Fruit fly (Drosophila melanogaster): Measurements from ENCODE around the gene CG12689.

Gene CG12689

dm6 chrX:7571200-7571599 is 14.7 kb downstream of the CG12689 start (continued):
- TF ChIP-seq cg (GFP tag; optimal IDR thresholded peaks at IDR 0.05) (no peak), PHDP (tag; optimal IDR thresholded peaks at IDR 0.05) (peak; percentile 46), CG8944 (GFP tag; optimal IDR thresholded peaks at IDR 0.05) (no peak), chn (GFP tag; optimal IDR thresholded peaks at IDR 0.05) (no peak), ftz-f1 (GFP tag; optimal IDR thresholded peaks at IDR 0.05) (no peak), Hmx (GFP tag; optimal IDR thresholded peaks at IDR 0.05) (no peak), CG12391 (tag; optimal IDR thresholded peaks at IDR 0.05) (peak; percentile 57), CG10209 (GFP tag; optimal IDR thresholded peaks at IDR 0.05) (peak; percentile 33), corto (GFP tag; optimal IDR thresholded peaks at IDR 0.05) (no peak), CG2202 (tag; optimal IDR thresholded peaks at IDR 0.05) (peak; percentile 27), jumu (GFP tag; optimal IDR thresholded peaks at IDR 0.05) (no peak), CG13287 (GFP tag; IDR thresholded peaks at IDR 0.05; ENCODE audit: partially characterized antibody) (no peak), trh (GFP tag; optimal IDR thresholded peaks at IDR 0.05) (no peak), hb (GFP tag; IDR thresholded peaks at IDR 0.05; ENCODE audit: partially characterized antibody) (no peak), wor (GFP tag; IDR thresholded peaks at IDR 0.05) (peak; percentile 22; the same call in 1 of the 2 replicates), CG10979 (tag; optimal IDR thresholded peaks at IDR 0.05) (peak; percentile 71), ase (GFP tag; IDR thresholded peaks at IDR 0.05) (no peak), CG4854 (GFP tag; optimal IDR thresholded peaks at IDR 0.05) (no peak), ap (GFP tag; IDR thresholded peaks at IDR 0.05) (0 out of 2 replicates have a peak, but pooled peaks have one; percentile 22), CG15696 (tag; optimal IDR thresholded peaks at IDR 0.05) (peak; percentile 55), dm (GFP tag; optimal IDR thresholded peaks at IDR 0.05) (no peak), prd (optimal IDR thresholded peaks at IDR 0.05) (no peak), prd (GFP tag; IDR thresholded peaks at IDR 0.05) (peak; percentile 70; the same call in 2 of the 3 replicates), Trl (optimal IDR thresholded peaks at IDR 0.05) (no peak), Trl (GFP tag; optimal IDR thresholded peaks at IDR 0.05) (peak; percentile 35), CG13123 (GFP tag; optimal IDR thresholded peaks at IDR 0.05) (no peak), CG12659 (GFP tag; optimal IDR thresholded peaks at IDR 0.05) (no peak), ERR (GFP tag; optimal IDR thresholded peaks at IDR 0.05) (no peak), CG8281 (tag; optimal IDR thresholded peaks at IDR 0.05) (no peak), CG18011 (GFP tag; optimal IDR thresholded peaks at IDR 0.05) (no peak), Meics (GFP tag; optimal IDR thresholded peaks at IDR 0.05) (no peak), Xrp1 (GFP tag; IDR thresholded peaks at IDR 0.05) (peak; percentile 69), CG10959 (GFP tag; IDR thresholded peaks at IDR 0.05) (peak; percentile 68; the same call in 1 of the 2 replicates), CG2116 (GFP tag; optimal IDR thresholded peaks at IDR 0.05) (no peak), Hand (GFP tag; optimal IDR thresholded peaks at IDR 0.05) (no peak), vvl (GFP tag; IDR thresholded peaks at IDR 0.05) (peak; percentile 34), so (GFP tag; IDR thresholded peaks at IDR 0.05) (no peak), aop (GFP tag; IDR thresholded peaks at IDR 0.05) (no peak), CG1603 (tag; optimal IDR thresholded peaks at IDR 0.05) (peak; percentile 66), ems (GFP tag; optimal IDR thresholded peaks at IDR 0.05) (no peak), dpn (GFP tag; optimal IDR thresholded peaks at IDR 0.05) (peak in 1 of 2 experiments; percentile 1), CG3995 (GFP tag; optimal IDR thresholded peaks at IDR 0.05) (no peak), wdn (GFP tag; IDR thresholded peaks at IDR 0.05) (no peak), CG8290 (GFP tag; optimal IDR thresholded peaks at IDR 0.05) (no peak), CG8290 (tag; optimal IDR thresholded peaks at IDR 0.05) (no peak), CG11456 (GFP tag; IDR thresholded peaks at IDR 0.05) (no peak), tap (tag; optimal IDR thresholded peaks at IDR 0.05) (peak; percentile 20), sens (GFP tag) (peak; percentile 92), CG1602 (GFP tag; optimal IDR thresholded peaks at IDR 0.05) (peak; percentile 31), kni (GFP tag; optimal IDR thresholded peaks at IDR 0.05) (no peak), MTF-1 (GFP tag; optimal IDR thresholded peaks at IDR 0.05; ENCODE audit: borderline replicate concordance) (no peak), Stat92E (GFP tag; optimal IDR thresholded peaks at IDR 0.05) (no peak)
